Worm (Caenorhabditis elegans) whole organism, early embryonic: ENCODE results near the gene ogt-1.

Experiments used
- B0310.2 ChIP-seq: sonication (generic microtip); optimal IDR thresholded peaks from 2 replicates; lab custom pipeline; 2016; ENCODE audit warnings: mild to moderate bottlenecking, missing genetic modification characterization, missing compliant biosample characterization
- F13C5.2 ChIP-seq: sonication (generic microtip); optimal IDR thresholded peaks from 2 replicates; lab custom pipeline; 2017; ENCODE audit warnings: mild to moderate bottlenecking, missing genetic modification characterization, inconsistent platforms, missing compliant biosample characterization
- ama-1 ChIP-seq: fragments of 150-350 bp; optimal IDR thresholded peaks from 2 replicates; lab custom pipeline; 2014
- flt-1 ChIP-seq: fragments of 200-800 bp; sonication (Bioruptor generic); IDR thresholded peaks from 2 replicates; pipeline ENCODE4 v1.3.6; 2022; ENCODE audit warnings: missing genetic modification characterization, missing compliant biosample characterization
- hnd-1 ChIP-seq: sonication (generic microtip); optimal IDR thresholded peaks from 2 replicates; lab custom pipeline; 2016; ENCODE audit warnings: missing genetic modification characterization, missing compliant biosample characterization
- pes-1 ChIP-seq: fragments of 200-800 bp; sonication (Bioruptor generic); IDR thresholded peaks from 2 replicates; pipeline ENCODE4 v1.3.6; 2022; ENCODE audit warnings: missing genetic modification reagents, missing genetic modification characterization, missing compliant biosample characterization
- sea-1 ChIP-seq: fragments of 200-800 bp; sonication (Bioruptor generic); conservative IDR thresholded peaks from 2 replicates; pipeline ENCODE4 v1.3.6; 2022; ENCODE audit warnings: missing genetic modification characterization, missing compliant biosample characterization

ce11 chrIII:7136015-7136414, 17.6 kb downstream of the ogt-1 start, which contains the start of gene B0280.17:
- TF ChIP-seq ama-1 (lab: Kevin White, UChicago) (no peak), flt-1 (no peak), F13C5.2 (no peak), B0310.2 (tag; lab: Kevin White, UChicago) (no peak), sea-1 (no peak), pes-1 (GFP tag; lab: Robert Waterston, UW) (no peak), hnd-1 (tag; lab: Kevin White, UChicago) (no peak)
